Worm (Caenorhabditis elegans): ENCODE measurements around the gene trul-1.

trul-1 gene

DNA sequence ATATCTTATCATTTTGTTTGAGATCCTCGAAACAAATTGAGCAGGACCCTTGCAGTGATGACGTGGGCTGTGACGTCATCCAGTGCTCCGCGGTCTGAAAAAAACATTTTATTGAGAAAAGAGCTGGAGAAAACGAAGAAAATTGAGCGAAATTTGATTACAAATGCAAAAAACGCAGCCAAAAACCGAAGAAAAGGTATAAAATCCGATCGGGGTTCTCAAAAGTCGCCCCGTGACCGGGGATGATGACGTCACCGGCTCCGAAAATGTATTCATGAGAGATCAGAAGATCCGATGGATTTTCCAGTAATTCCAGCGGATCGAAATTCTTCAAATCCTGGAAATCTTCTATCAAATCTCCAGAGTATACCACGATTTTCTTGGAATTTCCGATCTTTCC, at the start of gene trul-1:
Gene trul-1 (minus strand): TSS at position 101 of the 400 bp plus-strand sequence.
- TF ChIP-seq ceh-19 (GFP tag; optimal IDR thresholded peaks at IDR 0.05) (no peak), K02D7.2 (tag; optimal IDR thresholded peaks at IDR 0.05) (no peak), pat-9 (tag; optimal IDR thresholded peaks at IDR 0.05) (no peak), ceh-48 (tag; optimal IDR thresholded peaks at IDR 0.05) (no peak), nfya-1 (tag; optimal IDR thresholded peaks at IDR 0.05) (no peak), nhr-11 (tag; optimal IDR thresholded peaks at IDR 0.05) (no peak), ceh-9 (tag; optimal IDR thresholded peaks at IDR 0.05) (no peak), ama-1 (optimal IDR thresholded peaks at IDR 0.05) (no peak), dmd-4 (tag; optimal IDR thresholded peaks at IDR 0.05; ENCODE audit: borderline replicate concordance) (no peak)

DNA sequence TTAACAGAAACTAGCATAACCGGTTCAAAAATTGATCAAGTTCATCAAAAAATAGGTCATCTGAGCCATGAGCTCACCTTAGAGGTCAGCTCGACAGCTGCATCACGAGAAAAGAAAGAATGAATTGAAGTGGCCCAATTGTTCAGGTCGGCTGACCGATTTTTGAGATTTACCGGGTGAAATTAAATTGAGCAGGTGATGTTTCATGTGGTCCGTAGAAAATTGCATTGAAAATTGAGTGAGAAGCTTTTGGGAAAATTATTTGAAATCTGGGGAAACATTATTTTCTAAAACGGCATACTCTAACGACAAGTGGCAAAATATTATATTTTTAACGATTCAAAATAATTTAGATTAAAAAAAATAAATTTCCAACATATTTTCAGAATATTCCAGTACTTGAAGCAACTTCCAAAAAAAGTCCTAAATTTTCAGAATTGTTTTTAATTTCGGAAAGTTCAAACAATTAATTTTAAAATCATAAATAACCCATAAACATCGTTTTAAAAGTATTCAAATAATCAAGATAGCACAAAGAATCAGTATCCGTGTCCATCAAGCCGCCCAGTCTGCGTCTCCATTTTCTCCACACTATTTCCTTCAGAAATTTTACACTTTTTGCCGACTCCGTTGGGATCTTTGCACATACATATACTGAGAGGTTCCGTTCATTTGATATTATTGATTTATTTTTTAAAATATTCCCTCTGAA, 43.4 kb upstream of the trul-1 start, which contains the start of gene sgcb-1:
Gene sgcb-1 (plus strand): TSS at position 662 of the 712 bp plus-strand sequence.
- TF ChIP-seq ceh-24 (tag; optimal IDR thresholded peaks at IDR 0.05), result no peak
- TF ChIP-seq unc-3 (GFP tag; conservative IDR thresholded peaks at IDR 0.05), result no peak
- TF ChIP-seq unc-3 (tag; optimal IDR thresholded peaks at IDR 0.05), result no peak
- TF ChIP-seq K09A11.1 (tag; optimal IDR thresholded peaks at IDR 0.05; ENCODE audit: insufficient read depth), result no peak
- no peak for TF ChIP-seq eyg-1 (tag; optimal IDR thresholded peaks at IDR 0.05)
- no peak for TF ChIP-seq zip-5 (tag; optimal IDR thresholded peaks at IDR 0.05)
- no peak for TF ChIP-seq C38D4.7 (GFP tag; optimal IDR thresholded peaks at IDR 0.05)
- no peak for TF ChIP-seq F13H6.1 (tag; optimal IDR thresholded peaks at IDR 0.05)
- TF ChIP-seq che-1 (tag; optimal IDR thresholded peaks at IDR 0.05), result no peak
- TF ChIP-seq ceh-9 (tag; optimal IDR thresholded peaks at IDR 0.05), result no peak
- no peak for TF ChIP-seq hlh-15 (tag; optimal IDR thresholded peaks at IDR 0.05)
- TF ChIP-seq hlh-6 (tag; optimal IDR thresholded peaks at IDR 0.05), result no peak
- no peak for TF ChIP-seq lim-6 (tag; optimal IDR thresholded peaks at IDR 0.05)
- TF ChIP-seq gmeb-2 (tag; optimal IDR thresholded peaks at IDR 0.05), result no peak
- TF ChIP-seq unc-55 (GFP tag; optimal IDR thresholded peaks at IDR 0.05), result no peak
- TF ChIP-seq hlh-30 (tag; optimal IDR thresholded peaks at IDR 0.05; ENCODE audit: insufficient read depth), result no peak
- no peak for TF ChIP-seq sox-2 (GFP tag; IDR thresholded peaks at IDR 0.05)
- no peak for TF ChIP-seq ceh-31 (tag; optimal IDR thresholded peaks at IDR 0.05)
- TF ChIP-seq ceh-48 (tag; optimal IDR thresholded peaks at IDR 0.05), result no peak
- no peak for TF ChIP-seq syd-9 (tag; optimal IDR thresholded peaks at IDR 0.05)

DNA sequence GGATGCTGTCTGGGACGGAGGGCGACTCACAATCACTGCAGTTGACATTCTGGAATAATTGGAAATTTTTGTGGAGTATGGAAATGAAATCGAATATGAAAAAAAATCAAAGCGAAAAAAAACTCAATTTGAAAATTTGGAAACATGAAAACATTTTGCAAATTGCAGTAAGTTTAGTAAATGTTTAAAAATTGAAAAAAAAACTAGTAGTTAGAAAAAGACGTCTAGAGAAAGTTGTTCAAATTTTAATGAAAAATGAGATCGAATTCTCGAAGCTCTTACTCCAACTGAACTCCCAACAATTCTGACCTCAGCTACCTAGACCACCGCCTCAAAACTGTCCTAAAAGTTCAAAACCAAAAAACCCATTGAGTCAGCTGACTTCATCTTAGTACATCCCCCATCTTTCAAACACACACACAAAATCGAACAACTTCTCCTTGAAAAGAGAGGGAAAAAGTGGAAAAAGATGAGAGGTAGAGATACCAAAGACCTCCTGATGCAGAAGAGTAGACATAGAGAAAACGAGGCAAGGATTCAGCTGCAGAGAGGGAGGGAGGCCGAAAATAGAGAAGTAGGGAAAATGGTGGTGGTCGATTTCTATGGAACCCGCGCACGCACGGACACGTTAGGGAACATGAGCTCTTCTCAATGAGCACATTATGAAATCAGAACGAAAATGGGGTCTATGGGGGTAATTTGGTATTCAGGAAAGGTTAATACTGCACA, 40.8 kb upstream of the trul-1 start, which contains the start of gene K01A2.10:
Gene K01A2.10 (minus strand): TSS at position 51 of the 729 bp plus-strand sequence.
- no peak for TF ChIP-seq syd-9 (tag; optimal IDR thresholded peaks at IDR 0.05)
- TF ChIP-seq Y22D7AL.16 (tag; optimal IDR thresholded peaks at IDR 0.05), result no peak
- no peak for TF ChIP-seq lim-6 (tag; optimal IDR thresholded peaks at IDR 0.05)
- TF ChIP-seq ztf-16 (tag; optimal IDR thresholded peaks at IDR 0.05), result no peak
- peak; percentile 54 for TF ChIP-seq unc-42 (tag; optimal IDR thresholded peaks at IDR 0.05)
- TF ChIP-seq ets-4 (tag; optimal IDR thresholded peaks at IDR 0.05), result no peak
- no peak for TF ChIP-seq ceh-18 (tag; optimal IDR thresholded peaks at IDR 0.05)
- no peak for TF ChIP-seq C38D4.7 (GFP tag; optimal IDR thresholded peaks at IDR 0.05)
- TF ChIP-seq ceh-9 (tag; optimal IDR thresholded peaks at IDR 0.05), result no peak
- no peak for TF ChIP-seq pqm-1 (tag; optimal IDR thresholded peaks at IDR 0.05)
- TF ChIP-seq unc-3 (GFP tag; conservative IDR thresholded peaks at IDR 0.05), result no peak
- no peak for TF ChIP-seq unc-3 (tag; optimal IDR thresholded peaks at IDR 0.05)
- TF ChIP-seq tbx-2 (tag; optimal IDR thresholded peaks at IDR 0.05), result peak; percentile 23
- no peak for TF ChIP-seq K09A11.1 (tag; optimal IDR thresholded peaks at IDR 0.05; ENCODE audit: insufficient read depth)
- no peak for TF ChIP-seq ceh-22 (tag; optimal IDR thresholded peaks at IDR 0.05)
- TF ChIP-seq nfya-1 (tag; optimal IDR thresholded peaks at IDR 0.05), result peak; percentile 56
- no peak for TF ChIP-seq K02D7.2 (tag; optimal IDR thresholded peaks at IDR 0.05)
- peak; percentile 47 for TF ChIP-seq ceh-31 (tag; optimal IDR thresholded peaks at IDR 0.05)
- TF ChIP-seq hlh-30 (tag; optimal IDR thresholded peaks at IDR 0.05; ENCODE audit: insufficient read depth), result peak; percentile 63
- no peak for TF ChIP-seq sox-2 (GFP tag; IDR thresholded peaks at IDR 0.05)
- peak; percentile 21 for TF ChIP-seq hlh-6 (tag; optimal IDR thresholded peaks at IDR 0.05)
- peak; percentile 12 for TF ChIP-seq sdc-2 (tag; optimal IDR thresholded peaks at IDR 0.05)

Measured in whole organism, late embryonic.